Worm (Caenorhabditis elegans) whole organism, mixed stage, embryonic: ENCODE data around the gene C07G3.8.
"Not testable (repeated sequence)": the region's sequence is repeated elsewhere in the genome, so short reads cannot be mapped to it uniquely, and the experiment has no call there.

Source experiments
- ces-1 ChIP-seq: fragments of 150-350 bp; optimal IDR thresholded peaks from 2 replicates; lab custom pipeline; 2014; ENCODE audit warnings: missing biosample characterization, missing genetic modification reagents, missing genetic modification characterization
- lin-13 ChIP-seq: fragments of 150-350 bp; optimal IDR thresholded peaks from 2 replicates; lab custom pipeline; 2014; ENCODE audit warnings: missing biosample characterization, missing genetic modification characterization
- lin-32 ChIP-seq: fragments of 200-800 bp; sonication (Bioruptor generic); optimal IDR thresholded peaks from 2 replicates; lab custom pipeline; 2018; ENCODE audit warnings: mild to moderate bottlenecking, missing genetic modification characterization, missing compliant biosample characterization
- snpc-4 ChIP-seq: fragments of 150-350 bp; optimal IDR thresholded peaks from 2 replicates; lab custom pipeline; 2014; ENCODE audit warnings: missing biosample characterization, missing genetic modification characterization
- ztf-11 ChIP-seq: fragments of 150-350 bp; optimal IDR thresholded peaks from 2 replicates; lab custom pipeline; 2014; ENCODE audit warnings: missing biosample characterization, missing genetic modification characterization

ce11 chrV:3506252-3506651 is 4.3 kb upstream of the C07G3.8 start, which contains the start of gene ugt-64:
- not testable (repeated sequence) for TF ChIP-seq lin-32 (GFP tag; lab: Kevin White, UChicago); lin-13 (tag; lab: Kevin White, UChicago); ces-1 (GFP tag; lab: Kevin White, UChicago); snpc-4 (tag; lab: Kevin White, UChicago); ztf-11
